Fruit fly (Drosophila melanogaster) whole organism: ENCODE measurements around the gene CG4829.

Source experiments
- Dll ChIP-seq: fragments of >200 bp; optimal IDR thresholded peaks from 2 replicates; lab custom pipeline; 2017
- EcR ChIP-seq, 2 experiments: fragments of >200 bp; optimal IDR thresholded peaks; 2 replicates each; lab custom pipeline; 2017; ENCODE audit warnings: missing biosample characterization in 2 of 2, missing genetic modification characterization in 2 of 2, missing genetic modification reagents in 2 of 2
- pan ChIP-seq: fragments of >200 bp; optimal IDR thresholded peaks from 2 replicates; lab custom pipeline; 2017
- psq ChIP-seq: fragments of >200 bp; optimal IDR thresholded peaks from 2 replicates; lab custom pipeline; 2017

- no peak for TF ChIP-seq pan (lab: Kevin White, UChicago)
- TF ChIP-seq EcR (GFP tag; optimal IDR thresholded peaks at IDR 0.05; lab: Kevin White, UChicago), result no peak
- no peak for TF ChIP-seq Dll (lab: Kevin White, UChicago)
- TF ChIP-seq psq (lab: Kevin White, UChicago), result no peak
These were observed 38.3 kb upstream of the CG4829 start for dm6 chrX:16772882-16773827.
